Fruit fly (Drosophila melanogaster): ENCODE data around the gene CG14323.

The CG14323 gene

DNA sequence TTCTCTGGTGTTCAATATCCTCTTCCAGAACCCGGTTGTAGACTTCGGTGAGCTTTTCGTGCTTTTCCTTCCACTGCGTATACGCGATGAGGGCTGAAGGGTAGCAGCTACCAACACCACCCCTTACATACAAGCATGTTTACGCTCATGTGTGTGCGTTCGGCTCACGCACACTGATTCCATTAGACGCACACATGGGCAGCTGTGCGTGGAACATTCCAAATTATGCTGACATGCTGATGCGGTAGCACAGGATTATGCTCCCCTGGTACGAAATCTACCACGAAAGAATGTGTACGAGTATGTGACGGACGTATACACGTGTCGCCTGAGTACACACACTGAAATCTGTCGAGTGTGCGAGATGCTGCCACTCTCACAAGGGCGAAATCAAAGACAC lies 18.2 kb downstream of the CG14323 start (continued):
- TF ChIP-seq PHDP (tag; optimal IDR thresholded peaks at IDR 0.05) (no peak), h (optimal IDR thresholded peaks at IDR 0.05) (no peak), CG30020 (tag; optimal IDR thresholded peaks at IDR 0.05) (no peak), knrl (GFP tag; IDR thresholded peaks at IDR 0.05; ENCODE audit: partially characterized antibody) (no peak), vvl (GFP tag; IDR thresholded peaks at IDR 0.05) (peak; percentile 41), CG12744 (GFP tag; optimal IDR thresholded peaks at IDR 0.05) (no peak), bbx (GFP tag; IDR thresholded peaks at IDR 0.05; ENCODE audit: partially characterized antibody) (0 out of 2 replicates have a peak, but pooled peaks have one; percentile 35), CG32767 (GFP tag; IDR thresholded peaks at IDR 0.05) (no peak), Dfd (GFP tag; optimal IDR thresholded peaks at IDR 0.05) (no peak), Adf1 (GFP tag; IDR thresholded peaks at IDR 0.05) (peak; percentile 43; the same call in 1 of the 2 replicates), pita (GFP tag; optimal IDR thresholded peaks at IDR 0.05) (peak; percentile 57), CG4617 (GFP tag; optimal IDR thresholded peaks at IDR 0.05; ENCODE audit: borderline replicate concordance) (no peak), nerfin-1 (tag; optimal IDR thresholded peaks at IDR 0.05) (peak; percentile 94), trem (tag; optimal IDR thresholded peaks at IDR 0.05) (no peak), CG42726 (GFP tag; IDR thresholded peaks at IDR 0.05; ENCODE audit: partially characterized antibody) (peak; percentile 64; the same call in 1 of the 2 replicates), CG3281 (GFP tag; optimal IDR thresholded peaks at IDR 0.05) (no peak), Tbp (GFP tag; optimal IDR thresholded peaks at IDR 0.05) (no peak), Rfx (GFP tag; IDR thresholded peaks at IDR 0.05) (0 out of 2 replicates have a peak, but pooled peaks have one; percentile 12), HLH4C (GFP tag; IDR thresholded peaks at IDR 0.05; ENCODE audit: partially characterized antibody) (0 out of 3 replicates have a peak, but pooled peaks have one; percentile 14), CG31224 (GFP tag; IDR thresholded peaks at IDR 0.05) (peak; percentile 98), CG14667 (GFP tag; IDR thresholded peaks at IDR 0.05) (no peak), HmgZ (tag; optimal IDR thresholded peaks at IDR 0.05) (peak; percentile 21), ttk (GFP tag; IDR thresholded peaks at IDR 0.05) (peak; percentile 81), lov (optimal IDR thresholded peaks at IDR 0.05) (no peak), lov (GFP tag; IDR thresholded peaks at IDR 0.05) (peak; percentile 91; the same call in 2 of the 3 replicates)

DNA sequence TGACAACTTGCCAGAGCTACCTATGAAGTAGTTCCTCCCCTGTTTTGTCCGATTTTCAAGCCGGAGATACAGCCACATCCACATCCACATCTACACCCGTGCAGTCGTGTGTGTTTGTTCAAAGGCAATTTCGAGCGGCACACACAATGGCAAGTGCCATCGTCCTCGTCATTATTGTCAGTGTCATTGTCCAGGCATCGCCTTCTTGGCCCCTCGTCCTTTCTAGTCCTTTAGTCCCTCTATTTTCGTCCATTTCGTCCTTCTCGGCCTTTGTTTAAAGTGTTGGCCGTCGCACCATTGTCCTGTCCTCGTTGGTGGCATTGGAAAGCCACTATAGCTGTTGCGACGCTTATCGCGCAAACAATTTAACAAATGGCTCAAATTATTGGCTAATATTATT lies 18.9 kb downstream of the CG14323 start:
- TF ChIP-seq HLHmδ (GFP tag; optimal IDR thresholded peaks at IDR 0.05) (no peak), HmgD (GFP tag; optimal IDR thresholded peaks at IDR 0.05) (no peak), Spps (tag; optimal IDR thresholded peaks at IDR 0.05) (no peak), zfh2 (GFP tag; optimal IDR thresholded peaks at IDR 0.05) (no peak), insv (GFP tag; optimal IDR thresholded peaks at IDR 0.05) (no peak), PHDP (tag; optimal IDR thresholded peaks at IDR 0.05) (no peak), CG3726 (GFP tag; IDR thresholded peaks at IDR 0.05) (no peak), CG16815 (GFP tag; optimal IDR thresholded peaks at IDR 0.05) (no peak), eve (GFP tag; optimal IDR thresholded peaks at IDR 0.05) (no peak), CG13424 (tag; optimal IDR thresholded peaks at IDR 0.05) (no peak), gsb-n (tag; optimal IDR thresholded peaks at IDR 0.05) (no peak), Oaz (GFP tag; IDR thresholded peaks at IDR 0.05) (no peak), Ets65A (GFP tag) (peak; percentile 18), nerfin-1 (tag; optimal IDR thresholded peaks at IDR 0.05) (no peak), D (optimal IDR thresholded peaks at IDR 0.05) (peak; percentile 95), D (GFP tag; optimal IDR thresholded peaks at IDR 0.05) (no peak), CG4617 (GFP tag; optimal IDR thresholded peaks at IDR 0.05; ENCODE audit: borderline replicate concordance) (no peak), Myb (GFP tag; optimal IDR thresholded peaks at IDR 0.05) (no peak), Nf-YC (tag; optimal IDR thresholded peaks at IDR 0.05) (no peak), Sox100B (GFP tag; optimal IDR thresholded peaks at IDR 0.05) (no peak), bsh (GFP tag; optimal IDR thresholded peaks at IDR 0.05) (no peak), nmo (GFP tag; optimal IDR thresholded peaks at IDR 0.05) (no peak), prd (optimal IDR thresholded peaks at IDR 0.05) (no peak), prd (GFP tag; IDR thresholded peaks at IDR 0.05) (0 out of 3 replicates have a peak, but pooled peaks have one; percentile 9), her (GFP tag; optimal IDR thresholded peaks at IDR 0.05) (no peak), Opbp (GFP tag; IDR thresholded peaks at IDR 0.05; ENCODE audit: partially characterized antibody) (0 out of 3 replicates have a peak, but pooled peaks have one; percentile 9), CG18619 (GFP tag; optimal IDR thresholded peaks at IDR 0.05) (no peak)

Measured in whole organism, embryonic.